Worm (Caenorhabditis elegans) whole organism, L2 larva: ENCODE results near the gene F41H10.5.

Source experiments
- C34F6.9 ChIP-seq: fragments of 150-350 bp; optimal IDR thresholded peaks from 2 replicates; lab custom pipeline; 2014; ENCODE audit warnings: missing biosample characterization, missing genetic modification characterization
- Y55F3AM.14 ChIP-seq: fragments of 200-800 bp; sonication (Bioruptor generic); optimal IDR thresholded peaks from 2 replicates; lab custom pipeline; 2018; ENCODE audit warnings: mild to moderate bottlenecking, missing genetic modification characterization, missing compliant biosample characterization
- alr-1 ChIP-seq: fragments of 150-350 bp; optimal IDR thresholded peaks from 2 replicates; lab custom pipeline; 2014; ENCODE audit warnings: missing biosample characterization, missing genetic modification characterization
- aly-2 ChIP-seq: fragments of 150-350 bp; optimal IDR thresholded peaks from 2 replicates; lab custom pipeline; 2014; ENCODE audit warnings: missing biosample characterization, missing genetic modification characterization
- blmp-1 ChIP-seq: sonication (generic microtip); optimal IDR thresholded peaks from 2 replicates; lab custom pipeline; 2017; ENCODE audit warnings: missing genetic modification characterization, mild to moderate bottlenecking, missing compliant biosample characterization, antibody characterized with exemption, moderate library complexity; ENCODE audit not compliant: insufficient read depth
- ceh-16 ChIP-seq: fragments of 150-350 bp; optimal IDR thresholded peaks from 2 replicates; lab custom pipeline; 2014; ENCODE audit warnings: missing biosample characterization, missing genetic modification characterization
- crh-2 ChIP-seq: sonication (generic microtip); optimal IDR thresholded peaks from 2 replicates; lab custom pipeline; 2017; ENCODE audit warnings: missing biosample characterization, missing genetic modification characterization
- elt-1 ChIP-seq: fragments of 150-350 bp; optimal IDR thresholded peaks from 2 replicates; lab custom pipeline; 2014; ENCODE audit warnings: missing biosample characterization, missing genetic modification characterization
- elt-3 ChIP-seq: sonication (generic microtip); optimal IDR thresholded peaks from 2 replicates; lab custom pipeline; 2017; ENCODE audit warnings: missing biosample characterization, missing genetic modification characterization
- fos-1 ChIP-seq: fragments of 150-350 bp; optimal IDR thresholded peaks from 2 replicates; lab custom pipeline; 2014; ENCODE audit warnings: missing biosample characterization, missing genetic modification characterization
- lin-11 ChIP-seq: fragments of 150-350 bp; sonication (generic microtip); optimal IDR thresholded peaks from 2 replicates; lab custom pipeline; 2014; ENCODE audit warnings: missing biosample characterization, missing genetic modification characterization, inconsistent platforms, mixed read lengths
- lin-13 ChIP-seq: fragments of 150-350 bp; optimal IDR thresholded peaks from 2 replicates; lab custom pipeline; 2014; ENCODE audit warnings: missing biosample characterization, missing genetic modification reagents, missing genetic modification characterization
- lin-39 ChIP-seq: fragments of 150-350 bp; optimal IDR thresholded peaks from 2 replicates; lab custom pipeline; 2014; ENCODE audit warnings: missing biosample characterization, missing genetic modification reagents, missing genetic modification characterization
- lsy-2 ChIP-seq, 2 experiments: fragments of 150-350 bp in 1 of 2; sonication (generic microtip) in 1 of 2; optimal IDR thresholded peaks; 2 replicates each; lab custom pipeline; 2014 to 2017; ENCODE audit warnings: missing biosample characterization in 2 of 2, missing genetic modification characterization in 2 of 2
- mab-5 ChIP-seq: fragments of 150-350 bp; optimal IDR thresholded peaks from 2 replicates; lab custom pipeline; 2014; ENCODE audit warnings: missing biosample characterization, missing genetic modification characterization
- mdl-1 ChIP-seq, 2 experiments: fragments of 150-350 bp in 1 of 2; sonication (generic microtip) in 1 of 2; optimal IDR thresholded peaks; 2 replicates each; lab custom pipeline; 2017; ENCODE audit warnings: missing biosample characterization in 2 of 2, missing genetic modification characterization in 2 of 2
- nhr-10 ChIP-seq: sonication (generic microtip); optimal IDR thresholded peaks from 2 replicates; lab custom pipeline; 2017; ENCODE audit warnings: missing biosample characterization, missing genetic modification characterization
- nhr-11 ChIP-seq: fragments of 150-350 bp; optimal IDR thresholded peaks from 2 replicates; lab custom pipeline; 2014; ENCODE audit warnings: missing biosample characterization, missing genetic modification characterization
- nhr-129 ChIP-seq: fragments of 150-350 bp; optimal IDR thresholded peaks from 2 replicates; lab custom pipeline; 2014; ENCODE audit warnings: missing biosample characterization, missing genetic modification characterization
- nhr-21 ChIP-seq: fragments of 150-350 bp; optimal IDR thresholded peaks from 2 replicates; lab custom pipeline; 2014; ENCODE audit warnings: missing biosample characterization, missing genetic modification characterization
- nhr-23 ChIP-seq: fragments of 150-350 bp; optimal IDR thresholded peaks from 2 replicates; lab custom pipeline; 2014; ENCODE audit warnings: missing biosample characterization, missing genetic modification reagents, missing genetic modification characterization
- nhr-237 ChIP-seq: fragments of 150-350 bp; optimal IDR thresholded peaks from 2 replicates; lab custom pipeline; 2014; ENCODE audit warnings: missing biosample characterization, missing genetic modification characterization
- nhr-25 ChIP-seq: fragments of 150-350 bp; sonication (generic microtip); optimal IDR thresholded peaks from 3 replicates; lab custom pipeline; 2014; ENCODE audit warnings: missing biosample characterization, missing genetic modification characterization
- nhr-6 ChIP-seq: fragments of 150-350 bp; optimal IDR thresholded peaks from 2 replicates; lab custom pipeline; 2014; ENCODE audit warnings: missing biosample characterization, missing genetic modification characterization
- peb-1 ChIP-seq: fragments of 150-350 bp; optimal IDR thresholded peaks from 2 replicates; lab custom pipeline; 2014; ENCODE audit warnings: missing biosample characterization, missing genetic modification characterization
- sem-4 ChIP-seq: fragments of 150-350 bp; optimal IDR thresholded peaks from 2 replicates; lab custom pipeline; 2014; ENCODE audit warnings: missing biosample characterization, missing genetic modification reagents, missing genetic modification characterization
- skn-1 ChIP-seq: sonication (generic microtip); optimal IDR thresholded peaks from 2 replicates; lab custom pipeline; 2017; ENCODE audit warnings: missing biosample characterization, missing genetic modification characterization
- sma-3 ChIP-seq: sonication (generic microtip); optimal IDR thresholded peaks from 2 replicates; lab custom pipeline; 2016; ENCODE audit warnings: missing genetic modification reagents, missing genetic modification characterization, missing compliant biosample characterization
- unc-55 ChIP-seq: fragments of 150-350 bp; sonication (generic microtip); optimal IDR thresholded peaks from 3 replicates; lab custom pipeline; 2014; ENCODE audit warnings: missing biosample characterization, missing genetic modification reagents, missing genetic modification characterization
- unc-62 ChIP-seq: fragments of 150-350 bp; optimal IDR thresholded peaks from 2 replicates; lab custom pipeline; 2014; ENCODE audit warnings: missing biosample characterization, missing genetic modification reagents, missing genetic modification characterization
- zag-1 ChIP-seq: fragments of 150-350 bp; optimal IDR thresholded peaks from 2 replicates; lab custom pipeline; 2014; ENCODE audit warnings: missing biosample characterization, missing genetic modification characterization
- ztf-1 ChIP-seq: fragments of 200-800 bp; sonication (Bioruptor generic); conservative IDR thresholded peaks from 2 replicates; pipeline ENCODE4 v1.3.6; 2022; ENCODE audit warnings: missing genetic modification characterization, missing compliant biosample characterization
- ztf-4 ChIP-seq: fragments of 150-350 bp; optimal IDR thresholded peaks from 2 replicates; lab custom pipeline; 2014; ENCODE audit warnings: missing biosample characterization, missing genetic modification characterization

The F41H10.5 gene

ce11 chrIV:5339255-5339654 is 21.5 kb upstream of the F41H10.5 start, which contains the start of gene Y4C6B.2:
Y4C6B.2 (plus strand) TSS chrIV:5339574.
- TF ChIP-seq ceh-16 (tag; lab: Kevin White, UChicago): no peak
- TF ChIP-seq elt-1 (tag; lab: Kevin White, UChicago): no peak
- TF ChIP-seq C34F6.9: no peak
- TF ChIP-seq peb-1 (tag; lab: Kevin White, UChicago): no peak
- no peak for TF ChIP-seq nhr-6 (tag; lab: Kevin White, UChicago)
- TF ChIP-seq lin-13 (GFP tag; lab: Kevin White, UChicago): no peak
- no peak for TF ChIP-seq ztf-4 (tag; lab: Kevin White, UChicago)

- TF ChIP-seq lin-11 (tag; lab: Kevin White, UChicago) (no peak), fos-1 (tag; lab: Kevin White, UChicago) (peak; percentile 13), nhr-6 (tag; lab: Kevin White, UChicago) (no peak), sma-3 (peak; percentile 60), lin-13 (GFP tag; lab: Kevin White, UChicago) (peak; percentile 24), crh-2 (tag; lab: Kevin White, UChicago) (peak; percentile 48)
Measured at ce11 chrIV:5344168-5344567, 16.5 kb upstream of the F41H10.5 start.

ce11 chrIV:5350480-5351193 is 10.1 kb upstream of the F41H10.5 start, which contains the start of gene gba-4:
gba-4 (minus strand) TSS chrIV:5350897.
- TF ChIP-seq fos-1 (tag; lab: Kevin White, UChicago): peak; percentile 68

ce11 chrIV:5353364-5353763 is 7.3 kb upstream of the F41H10.5 start, which contains the start of gene Y4C6B.7:
Y4C6B.7 (minus strand) TSS chrIV:5353464.
- TF ChIP-seq skn-1 (tag; lab: Kevin White, UChicago) (no peak), mab-5 (tag; lab: Kevin White, UChicago) (no peak), alr-1 (tag; lab: Kevin White, UChicago) (no peak), lin-39 (tag; lab: Kevin White, UChicago) (no peak), ztf-4 (tag; lab: Kevin White, UChicago) (no peak), aly-2 (tag; lab: Kevin White, UChicago) (no peak), fos-1 (tag; lab: Kevin White, UChicago) (no peak), lsy-2 (tag; optimal IDR thresholded peaks at IDR 0.05; lab: Kevin White, UChicago) (no peak), nhr-6 (tag; lab: Kevin White, UChicago) (no peak), sem-4 (tag; lab: Kevin White, UChicago) (no peak), zag-1 (no peak), nhr-129 (no peak), mdl-1 (tag; optimal IDR thresholded peaks at IDR 0.05; lab: Kevin White, UChicago) (no peak), nhr-11 (tag; lab: Kevin White, UChicago) (no peak), blmp-1 (tag; lab: Kevin White, UChicago) (no peak), nhr-10 (no peak), Y55F3AM.14 (no peak), nhr-23 (tag; lab: Kevin White, UChicago) (no peak)

- TF ChIP-seq lsy-2 (tag; optimal IDR thresholded peaks at IDR 0.05; lab: Kevin White, UChicago) (peak in 1 of 2 experiments; percentile 87), unc-55 (GFP tag; lab: Kevin White, UChicago) (peak; percentile 16), elt-3 (tag; lab: Kevin White, UChicago) (no peak)
Measured at ce11 chrIV:5354124-5354523, 6.6 kb upstream of the F41H10.5 start, which contains the start of gene Y4C6B.1. Y4C6B.1 (plus strand) TSS chrIV:5354488.

ce11 chrIV:5354564-5354963 is 6.1 kb upstream of the F41H10.5 start:
- no peak for TF ChIP-seq peb-1 (tag; lab: Kevin White, UChicago)
- TF ChIP-seq nhr-21 (tag; lab: Kevin White, UChicago): no peak
- no peak for TF ChIP-seq unc-55 (GFP tag; lab: Kevin White, UChicago)
- TF ChIP-seq ztf-1: no peak
- no peak for TF ChIP-seq sem-4 (tag; lab: Kevin White, UChicago)
- no peak for TF ChIP-seq zag-1
- no peak for TF ChIP-seq crh-2 (tag; lab: Kevin White, UChicago)
- no peak for TF ChIP-seq nhr-25
- no peak for TF ChIP-seq nhr-10
- TF ChIP-seq unc-62: no peak
- TF ChIP-seq sma-3: no peak
- TF ChIP-seq elt-3 (tag; lab: Kevin White, UChicago): no peak
- no peak for TF ChIP-seq skn-1 (tag; lab: Kevin White, UChicago)
- no peak for TF ChIP-seq lin-39 (tag; lab: Kevin White, UChicago)
- no peak for TF ChIP-seq nhr-237 (tag; lab: Kevin White, UChicago)
